Fruit fly (Drosophila melanogaster) whole organism, pupa: Measurements from ENCODE around the gene CG43062.

Source experiments
- CG10348 ChIP-seq: fragments of 200-800 bp; sonication (Bioruptor generic); IDR thresholded peaks from 2 replicates; pipeline ENCODE4 v1.3.6; 2022; ENCODE audit warnings: missing biosample characterization, missing genetic modification characterization
- CG12605 ChIP-seq: fragments of 200-800 bp; sonication (Bioruptor generic); IDR thresholded peaks from 2 replicates; pipeline ENCODE4 v1.3.6; 2022; ENCODE audit warnings: missing biosample characterization, missing genetic modification characterization
- CG13204 ChIP-seq: fragments of 200-800 bp; sonication (Bioruptor generic); optimal IDR thresholded peaks from 2 replicates; lab custom pipeline; 2018; ENCODE audit warnings: missing biosample characterization, mild to moderate bottlenecking, missing genetic modification characterization, moderate library complexity
- CG14655 ChIP-seq: fragments of 200-800 bp; sonication (Bioruptor generic); optimal IDR thresholded peaks from 3 replicates; lab custom pipeline; 2017; ENCODE audit warnings: mild to moderate bottlenecking, missing biosample characterization, missing genetic modification reagents, missing genetic modification characterization
- CG15710 ChIP-seq: fragments of 200-800 bp; sonication (Bioruptor generic); optimal IDR thresholded peaks from 2 replicates; lab custom pipeline; 2018; ENCODE audit warnings: missing biosample characterization, mild to moderate bottlenecking, missing genetic modification characterization, moderate library complexity
- CG17806 ChIP-seq: fragments of 200-800 bp; sonication (Bioruptor generic); optimal IDR thresholded peaks from 2 replicates; lab custom pipeline; 2018; ENCODE audit warnings: missing biosample characterization, mild to moderate bottlenecking, missing genetic modification characterization, moderate library complexity
- CG32121 ChIP-seq: fragments of 200-800 bp; sonication (Bioruptor generic); IDR thresholded peaks from 2 replicates; pipeline ENCODE4 v1.3.6; 2022; ENCODE audit warnings: missing biosample characterization, missing genetic modification characterization
- CG34367 ChIP-seq: fragments of 200-800 bp; sonication (Bioruptor generic); optimal IDR thresholded peaks from 2 replicates; lab custom pipeline; 2018; ENCODE audit warnings: missing biosample characterization, mild to moderate bottlenecking, missing genetic modification characterization
- CG4496 ChIP-seq: fragments of 200-800 bp; sonication (Bioruptor generic); IDR thresholded peaks from 3 replicates; pipeline ENCODE4 v1.3.6; 2022; ENCODE audit warnings: missing biosample characterization, missing genetic modification characterization
- CG8159 ChIP-seq: fragments of 200-800 bp; sonication (Bioruptor generic); optimal IDR thresholded peaks from 3 replicates; lab custom pipeline; 2018; ENCODE audit warnings: missing biosample characterization, mild to moderate bottlenecking, missing genetic modification characterization, moderate library complexity
- CG8301 ChIP-seq: fragments of 200-800 bp; sonication (Bioruptor generic); optimal IDR thresholded peaks from 2 replicates; lab custom pipeline; 2018; ENCODE audit warnings: missing biosample characterization, mild to moderate bottlenecking, missing genetic modification characterization
- CG9948 ChIP-seq: fragments of 200-800 bp; sonication (Bioruptor generic); optimal IDR thresholded peaks from 2 replicates; lab custom pipeline; 2018; ENCODE audit warnings: missing biosample characterization, mild to moderate bottlenecking, missing genetic modification characterization, moderate library complexity
- D1 ChIP-seq: fragments of 200-800 bp; sonication (Bioruptor generic); optimal IDR thresholded peaks from 2 replicates; lab custom pipeline; 2018; ENCODE audit warnings: missing biosample characterization, mild to moderate bottlenecking, missing genetic modification characterization, moderate library complexity
- EcR ChIP-seq: fragments of 200-800 bp; sonication (Bioruptor generic); optimal IDR thresholded peaks from 3 replicates; lab custom pipeline; 2019; ENCODE audit warnings: missing biosample characterization, missing genetic modification characterization, mild to moderate bottlenecking, moderate library complexity, missing genetic modification reagents
- Ets98B ChIP-seq: fragments of 200-800 bp; sonication (Bioruptor generic); IDR thresholded peaks from 2 replicates; pipeline ENCODE4 v1.3.6; 2022; ENCODE audit warnings: missing biosample characterization, missing genetic modification characterization
- Pif1A ChIP-seq: fragments of 200-800 bp; sonication (Bioruptor generic); optimal IDR thresholded peaks from 3 replicates; lab custom pipeline; 2016; ENCODE audit warnings: missing biosample characterization, missing genetic modification characterization
- Pif1B ChIP-seq: fragments of 200-800 bp; sonication (Bioruptor generic); optimal IDR thresholded peaks from 3 replicates; lab custom pipeline; 2016; ENCODE audit warnings: missing biosample characterization, missing genetic modification characterization
- Snoo ChIP-seq: fragments of 200-800 bp; sonication (Bioruptor generic); optimal IDR thresholded peaks from 3 replicates; lab custom pipeline; 2017; ENCODE audit warnings: missing biosample characterization, mild to moderate bottlenecking, missing genetic modification characterization, inconsistent platforms
- fd96Ca ChIP-seq: fragments of 200-800 bp; sonication (Bioruptor generic); IDR thresholded peaks from 3 replicates; pipeline ENCODE4 v1.3.6; 2022; ENCODE audit warnings: missing biosample characterization, missing genetic modification characterization
- gl ChIP-seq: fragments of 200-800 bp; sonication (Bioruptor generic); optimal IDR thresholded peaks from 2 replicates; lab custom pipeline; 2018; ENCODE audit warnings: missing biosample characterization, mild to moderate bottlenecking, missing genetic modification characterization
- rn ChIP-seq: fragments of 200-800 bp; sonication (Bioruptor generic); IDR thresholded peaks from 2 replicates; pipeline ENCODE4 v1.3.6; 2022; ENCODE audit warnings: missing biosample characterization, missing genetic modification characterization

CG43062 gene

dm6 chr3R:11749297-11750293, 538 bp upstream of the CG43062 start, which contains the start of gene CG6923:
Gene CG6923 (minus strand): TSS chr3R:11750029.
- TF ChIP-seq CG8301 (tag; lab: Kevin White, UChicago) (no peak), D1 (tag; lab: Kevin White, UChicago) (no peak)

- TF ChIP-seq CG17806 (tag; lab: Kevin White, UChicago) (peak; percentile 4), CG34367 (no peak)
Measured at dm6 chr3R:11751756-11752155, 1.6 kb downstream of the CG43062 start.

- TF ChIP-seq Snoo (tag; lab: Kevin White, UChicago) (no peak), CG8159 (tag; lab: Kevin White, UChicago) (no peak), CG12605 (GFP tag; lab: Robert Waterston, UW) (no peak), EcR (peak; percentile 30)
Measured at dm6 chr3R:11756762-11757161, 6.6 kb downstream of the CG43062 start.

- TF ChIP-seq CG8301 (tag; lab: Kevin White, UChicago) (no peak), CG12605 (GFP tag; lab: Robert Waterston, UW) (no peak), Ets98B (GFP tag; lab: Robert Waterston, UW) (no peak), CG4496 (no peak), CG9948 (no peak), CG17806 (tag; lab: Kevin White, UChicago) (no peak), D1 (tag; lab: Kevin White, UChicago) (no peak)
Measured at dm6 chr3R:11757197-11757856, 7.2 kb downstream of the CG43062 start.

- no peak for TF ChIP-seq Pif1A (GFP tag; lab: Kevin White, UChicago)
- TF ChIP-seq CG15710: no peak
- TF ChIP-seq D1 (tag; lab: Kevin White, UChicago): no peak
- no peak for TF ChIP-seq CG9948
- no peak for TF ChIP-seq Snoo (tag; lab: Kevin White, UChicago)
- TF ChIP-seq CG17806 (tag; lab: Kevin White, UChicago): no peak
- no peak for TF ChIP-seq CG32121
- TF ChIP-seq CG12605 (GFP tag; lab: Robert Waterston, UW): no peak
- TF ChIP-seq rn (GFP tag; lab: Robert Waterston, UW): no peak
- TF ChIP-seq gl (tag; lab: Kevin White, UChicago): no peak
- TF ChIP-seq CG10348: no peak
- TF ChIP-seq CG13204 (GFP tag; lab: Kevin White, UChicago): no peak
- TF ChIP-seq CG14655 (GFP tag; lab: Kevin White, UChicago): no peak
- TF ChIP-seq Pif1B: no peak
- no peak for TF ChIP-seq CG4496
- no peak for TF ChIP-seq fd96Ca (GFP tag; lab: Robert Waterston, UW)
- TF ChIP-seq Ets98B (GFP tag; lab: Robert Waterston, UW): no peak
- no peak for TF ChIP-seq CG34367
- TF ChIP-seq CG8301 (tag; lab: Kevin White, UChicago): no peak
Measured at dm6 chr3R:11758160-11758506, 8.0 kb downstream of the CG43062 start.

dm6 chr3R:11758507-11759184, 8.5 kb downstream of the CG43062 start:
- TF ChIP-seq CG4496: no peak
- peak; percentile 23 for TF ChIP-seq CG8301 (tag; lab: Kevin White, UChicago)
- TF ChIP-seq CG8159 (tag; lab: Kevin White, UChicago): peak; percentile 53
- no peak for TF ChIP-seq CG17806 (tag; lab: Kevin White, UChicago)
- no peak for TF ChIP-seq fd96Ca (GFP tag; lab: Robert Waterston, UW)
- peak; percentile 28 for TF ChIP-seq CG13204 (GFP tag; lab: Kevin White, UChicago)
- TF ChIP-seq CG10348: no peak
- no peak for TF ChIP-seq CG34367
- TF ChIP-seq EcR: no peak
- TF ChIP-seq Pif1B: peak; percentile 40
- peak; percentile 9 for TF ChIP-seq CG14655 (GFP tag; lab: Kevin White, UChicago)
- TF ChIP-seq CG15710: peak; percentile 15
- TF ChIP-seq CG32121: no peak
- TF ChIP-seq Ets98B (GFP tag; lab: Robert Waterston, UW): no peak
- no peak for TF ChIP-seq gl (tag; lab: Kevin White, UChicago)
- TF ChIP-seq Pif1A (GFP tag; lab: Kevin White, UChicago): peak; percentile 37
- no peak for TF ChIP-seq rn (GFP tag; lab: Robert Waterston, UW)
- no peak for TF ChIP-seq CG12605 (GFP tag; lab: Robert Waterston, UW)
- peak; percentile 4 for TF ChIP-seq Snoo (tag; lab: Kevin White, UChicago)
- no peak for TF ChIP-seq CG9948
- peak; percentile 32 for TF ChIP-seq D1 (tag; lab: Kevin White, UChicago)
